Worm (Caenorhabditis elegans): ENCODE results near the gene C27B7.6.

The C27B7.6 gene

DNA sequence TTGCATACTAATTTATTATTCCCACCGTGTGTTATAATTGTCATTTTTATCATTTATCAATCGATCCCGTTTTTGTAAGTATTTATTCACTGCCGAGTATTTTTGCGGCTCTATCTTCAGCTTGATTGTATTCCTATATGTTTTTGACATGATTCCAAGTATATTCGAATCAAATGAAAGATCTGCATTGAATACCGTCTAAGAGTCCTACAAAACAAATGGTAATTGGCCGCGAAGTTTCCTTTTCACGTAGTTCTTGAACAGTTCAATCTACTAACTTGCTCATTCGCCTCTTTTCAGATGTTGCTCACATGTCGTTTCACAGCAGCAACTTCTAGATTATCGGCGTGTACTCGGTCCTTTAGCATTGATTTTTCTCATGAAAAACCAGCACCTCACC is 13.6 kb downstream of the C27B7.6 start, which contains the start of gene C27B7.2:
Gene C27B7.2 (plus strand): TSS at position 301 of the 400 bp plus-strand sequence.
- no peak for TF ChIP-seq nhr-23 (tag; optimal IDR thresholded peaks at IDR 0.05)
- TF ChIP-seq mdl-1 (tag; optimal IDR thresholded peaks at IDR 0.05) = no peak
- TF ChIP-seq nhr-6 (tag; optimal IDR thresholded peaks at IDR 0.05) = no peak
- TF ChIP-seq aly-2 (tag; optimal IDR thresholded peaks at IDR 0.05) = no peak
- no peak for TF ChIP-seq nhr-10 (tag; optimal IDR thresholded peaks at IDR 0.05)
- no peak for TF ChIP-seq sma-9 (GFP tag; optimal IDR thresholded peaks at IDR 0.05)
- TF ChIP-seq sma-9 (tag; optimal IDR thresholded peaks at IDR 0.05) = no peak
- TF ChIP-seq ztf-4 (tag; optimal IDR thresholded peaks at IDR 0.05) = no peak
- TF ChIP-seq lin-39 (tag; optimal IDR thresholded peaks at IDR 0.05) = no peak
- no peak for TF ChIP-seq ZK546.5 (tag; optimal IDR thresholded peaks at IDR 0.05)
- TF ChIP-seq ceh-82 (tag; optimal IDR thresholded peaks at IDR 0.05) = no peak
- no peak for TF ChIP-seq ztf-11 (tag; optimal IDR thresholded peaks at IDR 0.05)
- no peak for TF ChIP-seq alr-1 (tag; optimal IDR thresholded peaks at IDR 0.05)
- TF ChIP-seq nhr-11 (tag; optimal IDR thresholded peaks at IDR 0.05) = no peak
- no peak for TF ChIP-seq F13H6.1 (tag; optimal IDR thresholded peaks at IDR 0.05)
- no peak for TF ChIP-seq unc-39 (tag; optimal IDR thresholded peaks at IDR 0.05)
- TF ChIP-seq gmeb-1 (tag; optimal IDR thresholded peaks at IDR 0.05) = no peak
- TF ChIP-seq C34F6.9 (tag; optimal IDR thresholded peaks at IDR 0.05) = no peak
- no peak for TF ChIP-seq nhr-77 (tag; optimal IDR thresholded peaks at IDR 0.05)

DNA sequence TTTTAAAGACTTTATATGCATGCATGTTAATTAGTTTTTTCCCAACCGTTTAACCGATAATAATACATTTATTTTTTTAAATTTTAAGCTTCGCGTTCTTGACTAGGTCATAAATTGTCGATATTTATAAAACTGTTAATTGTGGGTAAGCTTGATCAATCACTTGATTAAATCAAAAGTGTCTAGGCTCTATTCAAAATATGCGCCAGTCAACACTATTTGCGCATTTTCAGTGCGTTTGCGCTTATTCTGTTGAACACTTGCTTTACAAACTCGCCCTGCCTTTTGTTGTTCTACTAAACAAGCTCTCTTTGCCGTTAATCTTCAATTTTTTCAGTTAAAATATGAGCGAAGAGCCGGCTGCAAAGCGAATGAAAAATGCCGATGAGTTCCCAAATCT is 15.0 kb downstream of the C27B7.6 start, which contains the start of gene spr-2:
Gene spr-2 (plus strand): TSS at position 332 of the 400 bp plus-strand sequence.
- peak; percentile 56 for TF ChIP-seq sem-4 (tag; optimal IDR thresholded peaks at IDR 0.05)
- peak; percentile 67 for TF ChIP-seq F13H6.1 (tag; optimal IDR thresholded peaks at IDR 0.05)
- peak; percentile 20 for TF ChIP-seq mab-5 (tag; optimal IDR thresholded peaks at IDR 0.05)
- TF ChIP-seq lin-13 (GFP tag; optimal IDR thresholded peaks at IDR 0.05) = peak; percentile 72
- no peak for TF ChIP-seq unc-39 (tag; optimal IDR thresholded peaks at IDR 0.05)
- no peak for TF ChIP-seq nhr-237 (tag; optimal IDR thresholded peaks at IDR 0.05)
- TF ChIP-seq nhr-6 (tag; optimal IDR thresholded peaks at IDR 0.05) = peak; percentile 62
- no peak for TF ChIP-seq egl-27 (tag; optimal IDR thresholded peaks at IDR 0.05)
- TF ChIP-seq lsy-2 (tag; optimal IDR thresholded peaks at IDR 0.05) = peak; percentile 60 to 90
- TF ChIP-seq snpc-4 (tag; optimal IDR thresholded peaks at IDR 0.05) = peak; percentile 25
- no peak for TF ChIP-seq mdl-1 (tag; optimal IDR thresholded peaks at IDR 0.05)
- TF ChIP-seq blmp-1 (tag; optimal IDR thresholded peaks at IDR 0.05; ENCODE audit: insufficient read depth) = no peak
- TF ChIP-seq sma-9 (GFP tag; optimal IDR thresholded peaks at IDR 0.05) = peak; percentile 75
- TF ChIP-seq sma-9 (tag; optimal IDR thresholded peaks at IDR 0.05) = no peak
- peak; percentile 38 for TF ChIP-seq lin-11 (tag; optimal IDR thresholded peaks at IDR 0.05)
- TF ChIP-seq ztf-1 (GFP tag; conservative IDR thresholded peaks at IDR 0.05) = no peak
- peak; percentile 90 for TF ChIP-seq unc-55 (GFP tag; optimal IDR thresholded peaks at IDR 0.05)
- peak; percentile 4 for TF ChIP-seq ztf-4 (tag; optimal IDR thresholded peaks at IDR 0.05)
- peak; percentile 80 for TF ChIP-seq crh-2 (tag; optimal IDR thresholded peaks at IDR 0.05)
- TF ChIP-seq sma-3 (GFP tag; optimal IDR thresholded peaks at IDR 0.05) = peak; percentile 70
- TF ChIP-seq nhr-77 (tag; optimal IDR thresholded peaks at IDR 0.05) = no peak
- no peak for TF ChIP-seq ceh-16 (tag; optimal IDR thresholded peaks at IDR 0.05)
- peak; percentile 91 for TF ChIP-seq C34F6.9 (tag; optimal IDR thresholded peaks at IDR 0.05)
- TF ChIP-seq fos-1 (tag; optimal IDR thresholded peaks at IDR 0.05) = peak; percentile 40
- peak; percentile 71 for TF ChIP-seq nhr-25 (tag; optimal IDR thresholded peaks at IDR 0.05)
- peak; percentile 72 for TF ChIP-seq nhr-129 (tag; optimal IDR thresholded peaks at IDR 0.05)
- peak; percentile 32 for TF ChIP-seq nhr-10 (tag; optimal IDR thresholded peaks at IDR 0.05)
- no peak for TF ChIP-seq ZK546.5 (tag; optimal IDR thresholded peaks at IDR 0.05)
- TF ChIP-seq gmeb-1 (tag; optimal IDR thresholded peaks at IDR 0.05) = peak; percentile 89
- TF ChIP-seq nhr-21 (tag; optimal IDR thresholded peaks at IDR 0.05) = peak; percentile 56

DNA sequence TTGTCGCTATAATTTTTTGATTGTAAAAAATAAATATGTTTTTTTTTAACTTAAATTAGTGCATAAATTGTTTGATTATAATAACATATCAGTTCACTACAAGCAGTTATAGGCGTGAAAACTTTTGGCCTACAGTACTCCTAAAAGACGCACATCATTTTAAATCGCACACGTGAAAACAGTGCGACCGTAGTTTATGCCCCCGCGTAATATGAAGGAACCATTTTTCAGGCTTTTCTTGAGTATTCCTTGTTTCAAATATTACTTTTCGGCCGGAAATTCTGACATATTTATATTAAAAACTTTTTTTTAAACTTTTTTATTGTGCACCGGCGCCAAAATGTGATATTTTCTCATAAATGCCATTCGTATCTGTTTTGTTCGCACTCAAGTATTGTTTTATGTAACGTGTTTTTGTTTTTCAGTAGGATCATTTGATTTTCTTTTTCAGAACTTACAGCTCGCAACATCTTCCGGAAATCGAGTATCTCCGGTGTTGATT is 17.6 kb downstream of the C27B7.6 start, which contains the start of gene oma-1:
Gene oma-1 (plus strand): TSS at position 452 of the 502 bp plus-strand sequence.
- TF ChIP-seq dmd-4 (tag; optimal IDR thresholded peaks at IDR 0.05) (no peak), R02D3.7 (tag; optimal IDR thresholded peaks at IDR 0.05) (no peak), elt-3 (tag; optimal IDR thresholded peaks at IDR 0.05) (no peak)
